Worm (Caenorhabditis elegans) whole organism, early embryonic: ENCODE measurements around the gene T10B10.4.

Experiments
- F13C5.2 ChIP-seq: sonication (generic microtip); optimal IDR thresholded peaks from 2 replicates; lab custom pipeline; 2017; ENCODE audit warnings: mild to moderate bottlenecking, missing genetic modification characterization, inconsistent platforms, missing compliant biosample characterization
- ama-1 ChIP-seq: fragments of 150-350 bp; optimal IDR thresholded peaks from 2 replicates; lab custom pipeline; 2014
- ceh-13 ChIP-seq: fragments of 200-800 bp; sonication (Bioruptor generic); optimal IDR thresholded peaks from 2 replicates; lab custom pipeline; 2018; ENCODE audit warnings: mild to moderate bottlenecking, missing genetic modification characterization, missing compliant biosample characterization
- ceh-36 ChIP-seq: sonication (generic microtip); optimal IDR thresholded peaks from 2 replicates; lab custom pipeline; 2016; ENCODE audit warnings: missing genetic modification characterization, inconsistent platforms, missing compliant biosample characterization
- ets-7 ChIP-seq: sonication (generic microtip); optimal IDR thresholded peaks from 2 replicates; lab custom pipeline; 2016; ENCODE audit warnings: missing genotype, missing genetic modification characterization, missing compliant biosample characterization
- flt-1 ChIP-seq: fragments of 200-800 bp; sonication (Bioruptor generic); IDR thresholded peaks from 2 replicates; pipeline ENCODE4 v1.3.6; 2022; ENCODE audit warnings: missing genetic modification characterization, missing compliant biosample characterization
- hmg-4 ChIP-seq: fragments of 200-800 bp; sonication (Bioruptor generic); optimal IDR thresholded peaks from 2 replicates; lab custom pipeline; 2018; ENCODE audit warnings: mild to moderate bottlenecking, missing genetic modification characterization, missing compliant biosample characterization
- hnd-1 ChIP-seq: sonication (generic microtip); optimal IDR thresholded peaks from 2 replicates; lab custom pipeline; 2016; ENCODE audit warnings: missing genetic modification characterization, missing compliant biosample characterization
- pes-1 ChIP-seq: fragments of 200-800 bp; sonication (Bioruptor generic); IDR thresholded peaks from 2 replicates; pipeline ENCODE4 v1.3.6; 2022; ENCODE audit warnings: missing genetic modification reagents, missing genetic modification characterization, missing compliant biosample characterization
- scrt-1 ChIP-seq: fragments of 200-800 bp; sonication (Bioruptor generic); IDR thresholded peaks from 2 replicates; pipeline ENCODE4 v1.3.6; 2022; ENCODE audit warnings: missing genetic modification characterization, missing compliant biosample characterization
- sea-1 ChIP-seq: fragments of 200-800 bp; sonication (Bioruptor generic); conservative IDR thresholded peaks from 2 replicates; pipeline ENCODE4 v1.3.6; 2022; ENCODE audit warnings: missing genetic modification characterization, missing compliant biosample characterization
- tbx-11 ChIP-seq: fragments of 200-800 bp; sonication (Bioruptor generic); IDR thresholded peaks from 2 replicates; pipeline ENCODE4 v1.3.6; 2022; ENCODE audit warnings: missing genetic modification characterization, missing compliant biosample characterization
- tbx-37 ChIP-seq: fragments of 200-800 bp; sonication (Bioruptor generic); conservative IDR thresholded peaks from 2 replicates; pipeline ENCODE4 v1.3.6; 2022; ENCODE audit warnings: missing genetic modification reagents, missing genetic modification characterization, missing compliant biosample characterization
- tra-4 ChIP-seq: sonication (generic microtip); optimal IDR thresholded peaks from 2 replicates; lab custom pipeline; 2017; ENCODE audit warnings: missing genetic modification characterization, missing compliant biosample characterization

ce11 chrX:15215272-15215671 lies 25.3 kb downstream of the T10B10.4 start:
- no peak for TF ChIP-seq hmg-4
- TF ChIP-seq scrt-1 (GFP tag; lab: Robert Waterston, UW) = no peak
- TF ChIP-seq hnd-1 (tag; lab: Kevin White, UChicago) = no peak
- TF ChIP-seq F13C5.2 (tag; lab: Kevin White, UChicago) = no peak
- TF ChIP-seq ama-1 (lab: Kevin White, UChicago) = no peak
- no peak for TF ChIP-seq tbx-11
- no peak for TF ChIP-seq flt-1
- no peak for TF ChIP-seq ceh-13 (GFP tag; lab: Kevin White, UChicago)
- no peak for TF ChIP-seq pes-1
- no peak for TF ChIP-seq sea-1 (GFP tag; lab: Robert Waterston, UW)
- TF ChIP-seq ets-7 (tag; lab: Kevin White, UChicago) = no peak
- no peak for TF ChIP-seq tbx-37
- TF ChIP-seq ceh-36 = no peak
- no peak for TF ChIP-seq tra-4
